Worm (Caenorhabditis elegans) whole organism, L4 larva: ENCODE data around the gene ivph-3.

ENCODE experiments used
- F10B5.3 ChIP-seq: sonication (generic microtip); optimal IDR thresholded peaks from 2 replicates; lab custom pipeline; 2016; ENCODE audit warnings: mild to moderate bottlenecking, missing genetic modification characterization, missing compliant biosample characterization
- F26F4.8 ChIP-seq: fragments of 200-800 bp; sonication (Bioruptor generic); conservative IDR thresholded peaks from 2 replicates; pipeline ENCODE4 v1.3.6; 2022; ENCODE audit warnings: missing genetic modification characterization, missing compliant biosample characterization
- F49E8.2 ChIP-seq: sonication (generic microtip); optimal IDR thresholded peaks from 2 replicates; lab custom pipeline; 2016; ENCODE audit warnings: missing compliant biosample characterization, mild to moderate bottlenecking, missing genetic modification characterization, borderline replicate concordance
- Y105C5A.15 ChIP-seq: fragments of 200-800 bp; sonication (Bioruptor generic); IDR thresholded peaks from 2 replicates; pipeline ENCODE4 v1.3.6; 2022; ENCODE audit warnings: missing genetic modification characterization, missing compliant biosample characterization
- Y75B8A.6 ChIP-seq: fragments of 200-800 bp; sonication (Bioruptor generic); IDR thresholded peaks from 2 replicates; pipeline ENCODE4 v1.3.6; 2022; ENCODE audit warnings: missing genetic modification reagents, missing genetic modification characterization, missing compliant biosample characterization
- aha-1 ChIP-seq: fragments of 150-350 bp; peaks from one replicate; lab custom pipeline; 2014; ENCODE audit warnings: missing biosample characterization, missing genetic modification characterization
- aly-2 ChIP-seq: sonication (generic microtip); optimal IDR thresholded peaks from 2 replicates; lab custom pipeline; 2018; ENCODE audit warnings: missing biosample characterization, missing genetic modification characterization
- ama-1 ChIP-seq: fragments of 150-350 bp; optimal IDR thresholded peaks from 2 replicates; lab custom pipeline; 2014; ENCODE audit warnings: inconsistent platforms, mixed read lengths
- attf-4 ChIP-seq: sonication (generic microtip); optimal IDR thresholded peaks from 3 replicates; lab custom pipeline; 2017; ENCODE audit warnings: missing biosample characterization, missing genetic modification characterization
- ceh-28 ChIP-seq: fragments of 150-350 bp; optimal IDR thresholded peaks from 2 replicates; lab custom pipeline; 2014; ENCODE audit warnings: missing biosample characterization, missing genetic modification reagents, missing genetic modification characterization
- ceh-32 ChIP-seq: sonication (generic microtip); optimal IDR thresholded peaks from 2 replicates; lab custom pipeline; 2016; ENCODE audit warnings: mild to moderate bottlenecking, missing genetic modification characterization, missing compliant biosample characterization; ENCODE audit not compliant: poor library complexity
- ceh-44 ChIP-seq: fragments of 200-800 bp; sonication (Bioruptor generic); IDR thresholded peaks from 2 replicates; pipeline ENCODE4 v1.3.6; 2022; ENCODE audit warnings: missing genetic modification reagents, missing genetic modification characterization, missing compliant biosample characterization
- ceh-62 ChIP-seq: sonication (generic microtip); optimal IDR thresholded peaks from 2 replicates; lab custom pipeline; 2017; ENCODE audit warnings: missing biosample characterization, missing genetic modification characterization
- ctbp-1 ChIP-seq: fragments of 200-800 bp; sonication (Bioruptor generic); IDR thresholded peaks from 2 replicates; pipeline ENCODE4 v1.3.6; 2022; ENCODE audit warnings: missing genetic modification reagents, missing genetic modification characterization, missing compliant biosample characterization
- daf-19 ChIP-seq: fragments of 200-800 bp; sonication (Bioruptor generic); conservative IDR thresholded peaks from 2 replicates; pipeline ENCODE4 v1.3.6; 2022; ENCODE audit warnings: missing genetic modification characterization, missing compliant biosample characterization
- daf-8 ChIP-seq: fragments of 200-800 bp; sonication (Bioruptor generic); IDR thresholded peaks from 2 replicates; pipeline ENCODE4 v1.3.6; 2022; ENCODE audit warnings: missing genetic modification characterization, missing compliant biosample characterization
- dmd-8 ChIP-seq: fragments of 200-800 bp; sonication (Bioruptor generic); IDR thresholded peaks from 2 replicates; pipeline ENCODE4 v1.3.6; 2022; ENCODE audit warnings: missing genetic modification characterization, missing compliant biosample characterization
- egl-27 ChIP-seq: sonication (generic microtip); optimal IDR thresholded peaks from 3 replicates; lab custom pipeline; 2017; ENCODE audit warnings: missing biosample characterization, missing genetic modification reagents, missing genetic modification characterization
- egl-43 ChIP-seq: fragments of 200-800 bp; sonication (Bioruptor generic); IDR thresholded peaks from 2 replicates; pipeline ENCODE4 v1.3.6; 2022; ENCODE audit warnings: missing genetic modification reagents, missing genetic modification characterization, missing compliant biosample characterization
- fos-1 ChIP-seq: fragments of 150-350 bp; optimal IDR thresholded peaks from 2 replicates; lab custom pipeline; 2014; ENCODE audit warnings: missing biosample characterization, missing genetic modification characterization
- hlh-30 ChIP-seq: sonication (generic microtip); optimal IDR thresholded peaks from 2 replicates; lab custom pipeline; 2017; ENCODE audit warnings: antibody characterized with exemption, mild to moderate bottlenecking, missing genetic modification characterization, missing compliant biosample characterization; ENCODE audit not compliant: insufficient read depth
- hmg-1.1 ChIP-seq: fragments of 200-800 bp; sonication (Bioruptor generic); IDR thresholded peaks from 2 replicates; pipeline ENCODE4 v1.3.6; 2022; ENCODE audit warnings: missing genetic modification reagents, missing genetic modification characterization, missing compliant biosample characterization
- lim-7 ChIP-seq: fragments of 200-800 bp; sonication (Bioruptor generic); IDR thresholded peaks from 2 replicates; pipeline ENCODE4 v1.3.6; 2022; ENCODE audit warnings: missing genetic modification characterization, missing compliant biosample characterization
- lin-13 ChIP-seq: fragments of 150-350 bp; optimal IDR thresholded peaks from 2 replicates; lab custom pipeline; 2014; ENCODE audit warnings: missing biosample characterization, missing genetic modification reagents, missing genetic modification characterization
- lin-38 ChIP-seq: fragments of 200-800 bp; sonication (Bioruptor generic); IDR thresholded peaks from 2 replicates; pipeline ENCODE4 v1.3.6; 2022; ENCODE audit warnings: missing genetic modification reagents, missing genetic modification characterization, missing compliant biosample characterization
- lin-39 ChIP-seq: fragments of 150-350 bp; optimal IDR thresholded peaks from 2 replicates; lab custom pipeline; 2014; ENCODE audit warnings: missing biosample characterization, missing genetic modification reagents, missing genetic modification characterization
- lsy-2 ChIP-seq, 2 experiments: fragments of 150-350 bp in 1 of 2; sonication (generic microtip) in 1 of 2; optimal IDR thresholded peaks; 2 replicates each; lab custom pipeline; 2014 to 2017; ENCODE audit warnings: missing biosample characterization in 2 of 2, missing genetic modification characterization in 2 of 2
- madf-5 ChIP-seq, 2 experiments: fragments of 200-800 bp; sonication (Bioruptor generic); IDR thresholded peaks; 2 replicates each; pipeline ENCODE4 v1.3.6; 2022; ENCODE audit warnings: missing compliant biosample characterization in 2 of 2, missing genetic modification characterization in 2 of 2
- madf-9 ChIP-seq: fragments of 200-800 bp; sonication (Bioruptor generic); conservative IDR thresholded peaks from 2 replicates; pipeline ENCODE4 v1.3.6; 2022; ENCODE audit warnings: missing genetic modification reagents, missing genetic modification characterization, missing compliant biosample characterization
- mep-1 ChIP-seq: fragments of 150-350 bp; sonication (generic microtip); optimal IDR thresholded peaks from 3 replicates; lab custom pipeline; 2014; ENCODE audit warnings: missing biosample characterization, missing genetic modification characterization
- mxl-3 ChIP-seq: fragments of 200-800 bp; sonication (Bioruptor generic); optimal IDR thresholded peaks from 2 replicates; lab custom pipeline; 2018; ENCODE audit warnings: mild to moderate bottlenecking, missing genetic modification characterization, missing compliant biosample characterization
- nhr-10 ChIP-seq: fragments of 150-350 bp; optimal IDR thresholded peaks from 2 replicates; lab custom pipeline; 2014; ENCODE audit warnings: missing biosample characterization, missing genetic modification characterization
- nhr-11 ChIP-seq: fragments of 150-350 bp; optimal IDR thresholded peaks from 2 replicates; lab custom pipeline; 2014; ENCODE audit warnings: missing biosample characterization, missing genetic modification characterization
- nhr-111 ChIP-seq: fragments of 200-800 bp; sonication (Bioruptor generic); optimal IDR thresholded peaks from 2 replicates; lab custom pipeline; 2018; ENCODE audit warnings: mild to moderate bottlenecking, missing genetic modification characterization, missing compliant biosample characterization
- nhr-28 ChIP-seq: fragments of 150-350 bp; optimal IDR thresholded peaks from 2 replicates; lab custom pipeline; 2014; ENCODE audit warnings: missing biosample characterization, missing genetic modification characterization
- nhr-42 ChIP-seq: fragments of 200-800 bp; sonication (Bioruptor generic); IDR thresholded peaks from 2 replicates; pipeline ENCODE4 v1.3.6; 2022; ENCODE audit warnings: missing genetic modification characterization, missing compliant biosample characterization
- nhr-48 ChIP-seq: sonication (generic microtip); optimal IDR thresholded peaks from 2 replicates; lab custom pipeline; 2016; ENCODE audit warnings: mild to moderate bottlenecking, missing genetic modification characterization, missing compliant biosample characterization
- nhr-77 ChIP-seq: fragments of 150-350 bp; optimal IDR thresholded peaks from 2 replicates; lab custom pipeline; 2014; ENCODE audit warnings: missing biosample characterization, missing genetic modification characterization
- pha-4 ChIP-seq, 2 experiments: fragments of 150-350 bp in 1 of 2; fragments of 200-800 bp in 1 of 2; sonication (Bioruptor generic) in 1 of 2; IDR thresholded peaks in 1 of 2; optimal IDR thresholded peaks in 1 of 2; 2 replicates each; pipeline versions ENCODE4 v1.3.6 to Lab custom; 2014 to 2022; ENCODE audit warnings: missing genetic modification characterization in 2 of 2, missing genetic modification reagents in 2 of 2, missing biosample characterization in 1 of 2, missing compliant biosample characterization in 1 of 2
- rbr-2 ChIP-seq: sonication (generic microtip); optimal IDR thresholded peaks from 2 replicates; lab custom pipeline; 2016; ENCODE audit warnings: missing genotype, missing genetic modification characterization, missing compliant biosample characterization
- saeg-2 ChIP-seq: fragments of 200-800 bp; sonication (Bioruptor generic); IDR thresholded peaks from 2 replicates; pipeline ENCODE4 v1.3.6; 2022; ENCODE audit warnings: missing genetic modification reagents, missing genetic modification characterization, missing compliant biosample characterization
- sdz-12 ChIP-seq: fragments of 200-800 bp; sonication (Bioruptor generic); optimal IDR thresholded peaks from 2 replicates; lab custom pipeline; 2018; ENCODE audit warnings: mild to moderate bottlenecking, missing genetic modification characterization, missing compliant biosample characterization
- skn-1 ChIP-seq: fragments of 150-350 bp; optimal IDR thresholded peaks from 2 replicates; lab custom pipeline; 2014; ENCODE audit warnings: missing biosample characterization, missing genetic modification characterization
- spr-1 ChIP-seq: sonication (generic microtip); optimal IDR thresholded peaks from 2 replicates; lab custom pipeline; 2016; ENCODE audit warnings: mild to moderate bottlenecking, missing genetic modification characterization, missing compliant biosample characterization
- spr-3 ChIP-seq: fragments of 200-800 bp; sonication (Bioruptor generic); optimal IDR thresholded peaks from 2 replicates; lab custom pipeline; 2018; ENCODE audit warnings: mild to moderate bottlenecking, missing genetic modification characterization, missing compliant biosample characterization
- tra-1 ChIP-seq: fragments of 200-800 bp; sonication (Bioruptor generic); IDR thresholded peaks from 2 replicates; pipeline ENCODE4 v1.3.6; 2022; ENCODE audit warnings: missing genetic modification reagents, missing genetic modification characterization, missing compliant biosample characterization
- unc-130 ChIP-seq: sonication (generic microtip); optimal IDR thresholded peaks from 2 replicates; lab custom pipeline; 2016; ENCODE audit warnings: missing genetic modification reagents, missing genetic modification characterization, missing compliant biosample characterization
- unc-39 ChIP-seq: sonication (generic microtip); optimal IDR thresholded peaks from 2 replicates; lab custom pipeline; 2017; ENCODE audit warnings: missing biosample characterization, missing genetic modification characterization
- zfp-2 ChIP-seq: sonication (generic microtip); optimal IDR thresholded peaks from 2 replicates; lab custom pipeline; 2016; ENCODE audit warnings: mild to moderate bottlenecking, missing genetic modification characterization, missing compliant biosample characterization
- zfp-3 ChIP-seq: fragments of 200-800 bp; sonication (Bioruptor generic); conservative IDR thresholded peaks from 2 replicates; pipeline ENCODE4 v1.3.6; 2022; ENCODE audit warnings: missing genetic modification reagents, missing genetic modification characterization, missing compliant biosample characterization
- zip-11 ChIP-seq: fragments of 200-800 bp; sonication (Bioruptor generic); IDR thresholded peaks from 2 replicates; pipeline ENCODE4 v1.3.6; 2022; ENCODE audit warnings: missing genetic modification characterization, missing compliant biosample characterization
- zip-2 ChIP-seq: fragments of 150-350 bp; optimal IDR thresholded peaks from 2 replicates; lab custom pipeline; 2014; ENCODE audit warnings: missing biosample characterization, missing genetic modification characterization
- ztf-11 ChIP-seq: fragments of 150-350 bp; optimal IDR thresholded peaks from 2 replicates; lab custom pipeline; 2014; ENCODE audit warnings: missing biosample characterization, missing genetic modification characterization

ivph-3 gene

ce11 chrIV:3029882-3030281 is 23.6 kb upstream of the ivph-3 start (continued):
- TF ChIP-seq skn-1 (no peak), nhr-77 (tag; lab: Kevin White, UChicago) (no peak), mxl-3 (GFP tag; lab: Kevin White, UChicago) (no peak), ceh-62 (tag; lab: Kevin White, UChicago) (no peak), ceh-44 (GFP tag; lab: Robert Waterston, UW) (no peak), spr-3 (GFP tag; lab: Kevin White, UChicago) (no peak), ama-1 (lab: Kevin White, UChicago) (no peak), unc-130 (GFP tag; lab: Kevin White, UChicago) (no peak), F26F4.8 (GFP tag; lab: Robert Waterston, UW) (no peak), aha-1 (tag; lab: Kevin White, UChicago) (peak; percentile 62), nhr-48 (tag; lab: Kevin White, UChicago) (no peak), ctbp-1 (GFP tag; lab: Robert Waterston, UW) (no peak), tra-1 (GFP tag; lab: Robert Waterston, UW) (no peak), nhr-11 (no peak), nhr-42 (GFP tag; lab: Robert Waterston, UW) (no peak), egl-43 (GFP tag; lab: Robert Waterston, UW) (0 out of 2 replicates have a peak, but pooled peaks have one; percentile 31), pha-4 (GFP tag; IDR thresholded peaks at IDR 0.05; lab: Robert Waterston, UW) (no peak), pha-4 (tag; optimal IDR thresholded peaks at IDR 0.05; lab: Kevin White, UChicago) (no peak), lin-13 (GFP tag; lab: Kevin White, UChicago) (no peak), madf-5 (GFP tag; IDR thresholded peaks at IDR 0.05; lab: Robert Waterston, UW) (no peak), egl-27 (tag; lab: Kevin White, UChicago) (no peak), lin-38 (GFP tag; lab: Robert Waterston, UW) (no peak), nhr-28 (peak; percentile 48), zfp-3 (GFP tag; lab: Robert Waterston, UW) (no peak), zfp-2 (tag; lab: Kevin White, UChicago) (no peak), hlh-30 (tag; lab: Kevin White, UChicago) (peak; percentile 60), madf-9 (GFP tag; lab: Robert Waterston, UW) (no peak), lsy-2 (tag; optimal IDR thresholded peaks at IDR 0.05; lab: Kevin White, UChicago) (peak in 1 of 2 experiments; percentile 1), rbr-2 (tag; lab: Kevin White, UChicago) (no peak), F49E8.2 (no peak), spr-1 (tag; lab: Kevin White, UChicago) (no peak), Y105C5A.15 (GFP tag; lab: Robert Waterston, UW) (no peak), zip-2 (no peak), nhr-10 (no peak), ceh-32 (no peak), ztf-11 (tag; lab: Kevin White, UChicago) (no peak), lin-39 (tag; lab: Kevin White, UChicago) (no peak), fos-1 (no peak), F10B5.3 (tag; lab: Kevin White, UChicago) (no peak), ceh-28 (tag; lab: Kevin White, UChicago) (no peak), Y75B8A.6 (GFP tag; lab: Robert Waterston, UW) (no peak), sdz-12 (GFP tag; lab: Kevin White, UChicago) (no peak), unc-39 (no peak), aly-2 (tag; lab: Kevin White, UChicago) (no peak), saeg-2 (GFP tag; lab: Robert Waterston, UW) (no peak), daf-8 (GFP tag; lab: Robert Waterston, UW) (no peak), lim-7 (GFP tag; lab: Robert Waterston, UW) (no peak), dmd-8 (GFP tag; lab: Robert Waterston, UW) (no peak), mep-1 (tag; lab: Kevin White, UChicago) (no peak), daf-19 (GFP tag; lab: Robert Waterston, UW) (no peak), attf-4 (no peak), zip-11 (0 out of 2 replicates have a peak, but pooled peaks have one; percentile 4), nhr-111 (GFP tag; lab: Kevin White, UChicago) (no peak), hmg-1.1 (no peak)
